Worm (Caenorhabditis elegans) whole organism, L1 larva: ENCODE data around the gene ZK742.6.

ENCODE experiments used
- F16B12.6 ChIP-seq: fragments of 150-350 bp; optimal IDR thresholded peaks from 2 replicates; lab custom pipeline; 2014; ENCODE audit warnings: missing biosample characterization, missing genetic modification characterization
- alr-1 ChIP-seq: fragments of 200-800 bp; sonication (Bioruptor generic); optimal IDR thresholded peaks from 2 replicates; lab custom pipeline; 2018; ENCODE audit warnings: borderline replicate concordance, mild to moderate bottlenecking, missing genetic modification characterization, missing compliant biosample characterization
- ama-1 ChIP-seq: fragments of 150-350 bp; optimal IDR thresholded peaks from 2 replicates; lab custom pipeline; 2014
- efl-1 ChIP-seq, 4 experiments: fragments of 150-350 bp; optimal IDR thresholded peaks in 3 of 4; peaks in 1 of 4; 1 replicate in 1 of 4; 2 replicates in 3 of 4; lab custom pipeline; 2014; ENCODE audit warnings: missing biosample characterization in 2 of 4, missing genetic modification characterization in 2 of 4, missing genetic modification reagents in 2 of 4
- fkh-10 ChIP-seq: sonication (generic microtip); optimal IDR thresholded peaks from 2 replicates; lab custom pipeline; 2017; ENCODE audit warnings: missing biosample characterization, missing genetic modification reagents, missing genetic modification characterization
- lsy-2 ChIP-seq, 2 experiments: fragments of 150-350 bp; optimal IDR thresholded peaks; 2 replicates each; lab custom pipeline; 2014; ENCODE audit warnings: missing biosample characterization in 2 of 2, missing genetic modification characterization in 2 of 2
- mdl-1 ChIP-seq, 2 experiments: fragments of 150-350 bp; optimal IDR thresholded peaks; 2 replicates each; lab custom pipeline; 2014 to 2017; ENCODE audit warnings: missing biosample characterization in 2 of 2, missing genetic modification characterization in 2 of 2, inconsistent platforms in 1 of 2
- mep-1 ChIP-seq: fragments of 150-350 bp; optimal IDR thresholded peaks from 2 replicates; lab custom pipeline; 2014; ENCODE audit warnings: missing biosample characterization, missing genetic modification characterization
- nhr-76 ChIP-seq: sonication (generic microtip); optimal IDR thresholded peaks from 2 replicates; lab custom pipeline; 2017; ENCODE audit warnings: missing biosample characterization, missing genetic modification characterization
- pag-3 ChIP-seq: sonication (generic microtip); optimal IDR thresholded peaks from 2 replicates; lab custom pipeline; 2017; ENCODE audit warnings: missing genetic modification characterization, mild to moderate bottlenecking, missing compliant biosample characterization, antibody characterized with exemption, borderline replicate concordance; ENCODE audit not compliant: insufficient read depth
- pqm-1 ChIP-seq: sonication (generic microtip); optimal IDR thresholded peaks from 3 replicates; lab custom pipeline; 2017; ENCODE audit warnings: missing biosample characterization, missing genetic modification characterization
- rnt-1 ChIP-seq: sonication (generic microtip); optimal IDR thresholded peaks from 2 replicates; lab custom pipeline; 2016; ENCODE audit warnings: mild to moderate bottlenecking, missing genetic modification characterization, moderate library complexity, missing compliant biosample characterization
- snpc-4 ChIP-seq: fragments of 150-350 bp; optimal IDR thresholded peaks from 2 replicates; lab custom pipeline; 2014; ENCODE audit warnings: missing biosample characterization, missing genetic modification characterization
- zip-4 ChIP-seq: fragments of 200-800 bp; sonication (Bioruptor generic); optimal IDR thresholded peaks from 2 replicates; lab custom pipeline; 2018; ENCODE audit warnings: mild to moderate bottlenecking, missing genetic modification characterization, moderate library complexity, missing compliant biosample characterization

ce11 chrV:7847687-7848086 is 32.9 kb upstream of the ZK742.6 start:
- TF ChIP-seq mdl-1 (tag; optimal IDR thresholded peaks at IDR 0.05; lab: Kevin White, UChicago) (no peak), F16B12.6 (tag; lab: Kevin White, UChicago) (no peak), lsy-2 (tag; optimal IDR thresholded peaks at IDR 0.05; lab: Kevin White, UChicago) (no peak), snpc-4 (tag; lab: Kevin White, UChicago) (no peak), zip-4 (GFP tag; lab: Kevin White, UChicago) (no peak), ama-1 (lab: Kevin White, UChicago) (no peak), efl-1 (optimal IDR thresholded peaks at IDR 0.05; lab: Kevin White, UChicago) (no peak), efl-1 (GFP tag; optimal IDR thresholded peaks at IDR 0.05 in 1 of 2; lab: Kevin White, UChicago) (peak in 1 of 2 experiments; percentile 78), pag-3 (tag; lab: Kevin White, UChicago) (no peak), pqm-1 (tag; lab: Kevin White, UChicago) (no peak), rnt-1 (tag; lab: Kevin White, UChicago) (no peak), mep-1 (no peak), alr-1 (tag; lab: Kevin White, UChicago) (no peak), nhr-76 (tag; lab: Kevin White, UChicago) (no peak), fkh-10 (GFP tag; lab: Kevin White, UChicago) (no peak)
